Worm (Caenorhabditis elegans) whole organism, late embryonic: ENCODE measurements around the gene fbxa-79.
"Not testable (repeated sequence)": the region's sequence is repeated elsewhere in the genome, so short reads cannot be mapped to it uniquely, and the experiment has no call there.

ENCODE experiments used
- C08G9.2 ChIP-seq: sonication (generic microtip); optimal IDR thresholded peaks from 2 replicates; lab custom pipeline; 2016; ENCODE audit warnings: mild to moderate bottlenecking, missing genetic modification characterization, moderate library complexity, missing compliant biosample characterization
- C38D4.7 ChIP-seq: fragments of 200-800 bp; sonication (Bioruptor generic); optimal IDR thresholded peaks from 2 replicates; lab custom pipeline; 2018; ENCODE audit warnings: mild to moderate bottlenecking, missing genetic modification characterization, moderate library complexity, missing compliant biosample characterization
- F13H6.1 ChIP-seq: sonication (generic microtip); optimal IDR thresholded peaks from 2 replicates; lab custom pipeline; 2016; ENCODE audit warnings: missing genetic modification characterization, missing compliant biosample characterization
- K02D7.2 ChIP-seq: sonication (generic microtip); optimal IDR thresholded peaks from 2 replicates; lab custom pipeline; 2017; ENCODE audit warnings: mild to moderate bottlenecking, missing genetic modification characterization, missing compliant biosample characterization
- T23F11.4 ChIP-seq: fragments of 200-800 bp; sonication (Bioruptor generic); optimal IDR thresholded peaks from 2 replicates; lab custom pipeline; 2018; ENCODE audit warnings: mild to moderate bottlenecking, missing genetic modification characterization, missing compliant biosample characterization
- Y22D7AL.16 ChIP-seq: sonication (generic microtip); optimal IDR thresholded peaks from 2 replicates; lab custom pipeline; 2016; ENCODE audit warnings: missing genetic modification characterization, missing compliant biosample characterization
- ama-1 ChIP-seq: fragments of 150-350 bp; optimal IDR thresholded peaks from 2 replicates; lab custom pipeline; 2014
- ceh-14 ChIP-seq: sonication (generic microtip); optimal IDR thresholded peaks from 2 replicates; lab custom pipeline; 2016; ENCODE audit warnings: missing genotype, missing genetic modification characterization, missing compliant biosample characterization
- ceh-24 ChIP-seq: sonication (generic microtip); optimal IDR thresholded peaks from 2 replicates; lab custom pipeline; 2016; ENCODE audit warnings: mild to moderate bottlenecking, missing genetic modification characterization, missing compliant biosample characterization
- ceh-34 ChIP-seq: sonication (generic microtip); optimal IDR thresholded peaks from 2 replicates; lab custom pipeline; 2016; ENCODE audit warnings: mild to moderate bottlenecking, missing genetic modification characterization, missing compliant biosample characterization
- ceh-48 ChIP-seq: sonication (generic microtip); optimal IDR thresholded peaks from 2 replicates; lab custom pipeline; 2016; ENCODE audit warnings: missing genetic modification characterization, inconsistent platforms, missing compliant biosample characterization
- ceh-9 ChIP-seq: sonication (generic microtip); optimal IDR thresholded peaks from 2 replicates; lab custom pipeline; 2016; ENCODE audit warnings: mild to moderate bottlenecking, missing genetic modification characterization, inconsistent platforms, missing compliant biosample characterization
- che-1 ChIP-seq: sonication (generic microtip); optimal IDR thresholded peaks from 2 replicates; lab custom pipeline; 2016; ENCODE audit warnings: mild to moderate bottlenecking, missing genetic modification characterization, missing compliant biosample characterization
- elt-2 ChIP-seq: sonication (generic microtip); optimal IDR thresholded peaks from 2 replicates; lab custom pipeline; 2016; ENCODE audit warnings: missing genetic modification reagents, missing genetic modification characterization, missing compliant biosample characterization
- ets-4 ChIP-seq: sonication (generic microtip); optimal IDR thresholded peaks from 2 replicates; lab custom pipeline; 2016; ENCODE audit warnings: missing genetic modification characterization, missing compliant biosample characterization
- eyg-1 ChIP-seq: sonication (generic microtip); optimal IDR thresholded peaks from 2 replicates; lab custom pipeline; 2016; ENCODE audit warnings: missing genotype, missing genetic modification characterization, missing compliant biosample characterization
- hlh-15 ChIP-seq: sonication (generic microtip); optimal IDR thresholded peaks from 2 replicates; lab custom pipeline; 2016; ENCODE audit warnings: missing genetic modification characterization, missing compliant biosample characterization
- hlh-30 ChIP-seq: sonication (generic microtip); optimal IDR thresholded peaks from 2 replicates; lab custom pipeline; 2017; ENCODE audit warnings: antibody characterized with exemption, missing genetic modification characterization, missing compliant biosample characterization; ENCODE audit not compliant: insufficient read depth
- lim-6 ChIP-seq: sonication (generic microtip); optimal IDR thresholded peaks from 2 replicates; lab custom pipeline; 2016; ENCODE audit warnings: missing genetic modification characterization, missing compliant biosample characterization
- lin-11 ChIP-seq: fragments of 200-800 bp; sonication (Bioruptor generic); optimal IDR thresholded peaks from 2 replicates; lab custom pipeline; 2018; ENCODE audit warnings: mild to moderate bottlenecking, missing genetic modification characterization, missing compliant biosample characterization
- madf-2 ChIP-seq: sonication (generic microtip); optimal IDR thresholded peaks from 2 replicates; lab custom pipeline; 2017; ENCODE audit warnings: missing genetic modification characterization, missing compliant biosample characterization
- mec-3 ChIP-seq: sonication (generic microtip); optimal IDR thresholded peaks from 2 replicates; lab custom pipeline; 2016; ENCODE audit warnings: borderline replicate concordance, missing genetic modification characterization, missing compliant biosample characterization
- nfya-1 ChIP-seq: sonication (generic microtip); optimal IDR thresholded peaks from 2 replicates; lab custom pipeline; 2017; ENCODE audit warnings: missing genetic modification characterization, mild to moderate bottlenecking, missing compliant biosample characterization, antibody characterized with exemption, moderate library complexity
- nhr-232 ChIP-seq: sonication (generic microtip); optimal IDR thresholded peaks from 2 replicates; lab custom pipeline; 2016; ENCODE audit warnings: missing genetic modification characterization, missing compliant biosample characterization
- pros-1 ChIP-seq: fragments of 150-350 bp; optimal IDR thresholded peaks from 2 replicates; lab custom pipeline; 2014; ENCODE audit warnings: missing biosample characterization, missing genetic modification reagents, missing genetic modification characterization
- ref-2 ChIP-seq: sonication (generic microtip); optimal IDR thresholded peaks from 2 replicates; lab custom pipeline; 2016; ENCODE audit warnings: missing genetic modification characterization, missing compliant biosample characterization
- rnt-1 ChIP-seq: sonication (generic microtip); optimal IDR thresholded peaks from 2 replicates; lab custom pipeline; 2016; ENCODE audit warnings: missing genetic modification characterization, missing compliant biosample characterization
- sdc-2 ChIP-seq: sonication (generic microtip); optimal IDR thresholded peaks from 2 replicates; lab custom pipeline; 2016; ENCODE audit warnings: missing genotype, missing genetic modification characterization, missing compliant biosample characterization
- syd-9 ChIP-seq: sonication (generic microtip); optimal IDR thresholded peaks from 2 replicates; lab custom pipeline; 2016; ENCODE audit warnings: mild to moderate bottlenecking, missing genetic modification characterization, moderate library complexity, missing compliant biosample characterization
- tbx-2 ChIP-seq: sonication (generic microtip); optimal IDR thresholded peaks from 2 replicates; lab custom pipeline; 2016; ENCODE audit warnings: missing genetic modification characterization, missing compliant biosample characterization
- tbx-7 ChIP-seq: sonication (generic microtip); optimal IDR thresholded peaks from 2 replicates; lab custom pipeline; 2016; ENCODE audit warnings: missing genotype, missing genetic modification characterization, missing compliant biosample characterization
- ttx-3 ChIP-seq: sonication (generic microtip); optimal IDR thresholded peaks from 2 replicates; lab custom pipeline; 2016; ENCODE audit warnings: missing genetic modification reagents, missing genetic modification characterization, missing compliant biosample characterization
- unc-55 ChIP-seq: sonication (generic microtip); optimal IDR thresholded peaks from 2 replicates; lab custom pipeline; 2017; ENCODE audit warnings: missing biosample characterization, missing genetic modification reagents, missing genetic modification characterization
- zip-5 ChIP-seq: sonication (generic microtip); optimal IDR thresholded peaks from 2 replicates; lab custom pipeline; 2016; ENCODE audit warnings: missing genetic modification characterization, missing compliant biosample characterization

The fbxa-79 gene

DNA sequence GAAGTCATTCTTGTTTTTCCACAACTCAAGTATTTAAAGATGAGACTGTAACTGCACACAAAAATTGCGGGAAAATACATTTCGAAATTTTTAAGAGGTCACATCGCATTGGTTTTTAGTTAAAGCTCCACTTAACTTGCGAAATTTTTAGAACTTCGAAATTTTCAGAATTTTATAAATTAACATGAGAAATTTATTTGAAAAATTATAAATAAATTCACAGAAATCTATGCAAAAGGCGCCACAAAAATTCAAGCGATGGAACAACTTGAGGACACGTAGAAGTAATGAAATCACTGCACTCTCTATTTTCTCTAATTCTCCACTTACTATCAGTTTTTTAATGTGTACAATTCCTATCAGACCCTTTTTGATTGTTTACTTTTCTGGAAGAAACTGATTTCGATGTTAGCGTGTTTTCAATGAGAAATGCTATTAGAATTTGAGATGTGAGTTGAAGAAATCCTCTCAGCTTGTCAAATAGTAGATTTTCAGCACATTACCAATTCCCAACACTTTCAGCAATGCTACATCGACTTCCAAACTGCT is 36.6 kb downstream of the fbxa-79 start, which contains the start of gene fbxa-31:
TSS of gene fbxa-31 (minus strand) at position 51 of the 549 bp plus-strand sequence.
- no peak for TF ChIP-seq hlh-15
- no peak for TF ChIP-seq rnt-1 (tag; lab: Kevin White, UChicago)
- no peak for TF ChIP-seq mec-3 (tag; lab: Kevin White, UChicago)
- no peak for TF ChIP-seq Y22D7AL.16 (tag; lab: Kevin White, UChicago)
- no peak for TF ChIP-seq unc-55 (GFP tag; lab: Kevin White, UChicago)
- TF ChIP-seq lin-11 (tag; lab: Kevin White, UChicago) = no peak
- no peak for TF ChIP-seq K02D7.2 (tag; lab: Kevin White, UChicago)
- no peak for TF ChIP-seq lim-6
- TF ChIP-seq C08G9.2 (tag; lab: Kevin White, UChicago) = no peak
- TF ChIP-seq pros-1 (tag; lab: Kevin White, UChicago) = no peak
- TF ChIP-seq, all 69 proteins: peak for 0

DNA sequence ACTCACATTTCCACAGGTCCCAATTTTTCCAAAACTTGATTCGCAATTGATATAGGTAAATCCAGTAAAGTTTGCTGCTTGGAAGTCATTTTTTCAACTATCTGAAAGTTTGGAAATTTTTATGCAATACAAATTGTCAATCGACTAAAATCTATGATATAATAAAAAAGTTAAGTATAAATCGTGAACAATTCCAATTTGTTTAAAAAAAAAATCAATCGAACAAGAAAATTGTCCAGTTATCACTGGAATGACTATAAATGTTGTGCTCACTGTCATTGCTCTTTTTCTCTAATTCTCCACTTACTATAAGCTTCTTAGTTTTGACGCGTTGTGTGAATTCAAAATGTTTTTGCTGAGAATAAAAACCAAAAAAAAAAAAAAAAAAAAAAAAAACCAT is 38.9 kb downstream of the fbxa-79 start, which contains the start of gene fbxa-32:
TSS of gene fbxa-32 (minus strand) at position 101 of the 400 bp plus-strand sequence.
- TF ChIP-seq tbx-2 (tag; lab: Kevin White, UChicago) (no peak), eyg-1 (tag; lab: Kevin White, UChicago) (no peak), nfya-1 (no peak), K02D7.2 (tag; lab: Kevin White, UChicago) (no peak), tbx-7 (tag; lab: Kevin White, UChicago) (no peak), syd-9 (tag; lab: Kevin White, UChicago) (no peak), ama-1 (lab: Kevin White, UChicago) (no peak), F13H6.1 (tag; lab: Kevin White, UChicago) (no peak), ceh-48 (tag; lab: Kevin White, UChicago) (no peak), C08G9.2 (tag; lab: Kevin White, UChicago) (no peak), sdc-2 (no peak), pros-1 (tag; lab: Kevin White, UChicago) (no peak), ref-2 (tag; lab: Kevin White, UChicago) (no peak), ceh-34 (tag; lab: Kevin White, UChicago) (no peak), ceh-14 (tag; lab: Kevin White, UChicago) (no peak), ttx-3 (tag; lab: Kevin White, UChicago) (no peak)
- TF ChIP-seq, all 69 proteins: peak for 0

DNA sequence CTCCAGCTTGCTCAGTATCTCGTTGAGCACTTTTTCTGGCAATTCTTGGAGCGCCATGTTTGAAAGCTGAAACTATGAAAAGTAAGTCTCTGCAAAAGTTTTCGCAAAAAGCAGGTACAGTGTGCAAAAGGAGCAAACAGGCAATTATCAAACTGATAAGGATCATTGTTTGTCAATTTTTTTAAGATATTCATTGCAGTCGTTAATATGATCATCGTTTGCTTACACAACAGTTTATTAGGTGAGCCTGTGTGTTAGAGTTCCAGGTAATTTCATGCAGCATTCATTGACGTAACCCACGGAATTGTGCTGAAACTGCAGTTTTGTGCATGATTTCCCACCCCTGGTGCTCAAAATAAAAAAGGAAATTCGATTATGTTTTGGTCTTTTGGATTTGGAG is 41.3 kb downstream of the fbxa-79 start, which contains the start of gene fbxa-151:
TSS of gene fbxa-151 (minus strand) at position 101 of the 400 bp plus-strand sequence.
- TF ChIP-seq ets-4 (tag; lab: Kevin White, UChicago); zip-5 (tag; lab: Kevin White, UChicago); madf-2: not testable (repeated sequence)
- TF ChIP-seq, all 69 proteins: peak for 0; not testable (repeated sequence) for 69

DNA sequence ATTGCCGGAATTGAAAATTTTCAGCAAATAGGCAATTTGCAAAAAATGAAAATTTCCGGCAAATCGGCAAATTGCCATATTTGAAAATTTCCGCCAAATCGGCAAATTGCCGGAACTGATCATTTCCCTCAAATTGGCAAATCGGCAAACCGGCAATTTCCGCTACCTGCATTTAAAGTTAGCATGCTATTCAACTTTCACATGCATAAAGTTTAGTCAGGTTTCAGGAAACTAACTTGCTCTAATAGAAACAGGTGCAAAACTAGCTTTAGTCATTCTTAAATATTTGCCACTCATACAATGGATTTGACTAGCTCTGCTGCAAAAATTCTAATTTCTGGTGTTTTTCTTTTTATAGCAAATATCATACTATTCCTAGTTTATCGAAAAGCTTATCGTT is 44.4 kb downstream of the fbxa-79 start, which contains the start of gene srz-9:
TSS of gene srz-9 (plus strand) at position 301 of the 400 bp plus-strand sequence.
- TF ChIP-seq che-1; ceh-24 (tag; lab: Kevin White, UChicago); ttx-3 (tag; lab: Kevin White, UChicago): not testable (repeated sequence)

DNA sequence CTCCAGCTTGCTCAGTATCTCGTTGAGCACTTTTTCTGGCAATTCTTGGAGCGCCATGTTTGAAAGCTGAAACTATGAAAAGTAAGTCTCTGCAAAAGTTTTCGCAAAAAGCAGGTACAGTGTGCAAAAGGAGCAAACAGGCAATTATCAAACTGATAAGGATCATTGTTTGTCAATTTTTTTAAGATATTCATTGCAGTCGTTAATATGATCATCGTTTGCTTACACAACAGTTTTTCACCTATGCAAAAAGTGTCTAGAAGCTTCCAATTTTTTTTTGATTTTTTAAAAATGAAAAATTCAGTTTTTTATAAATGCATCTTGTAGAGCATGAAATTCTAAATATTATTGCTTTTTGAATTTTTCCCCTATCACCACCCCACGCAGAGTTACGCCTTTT is 49.7 kb downstream of the fbxa-79 start, which contains the start of gene fbxa-78:
TSS of gene fbxa-78 (minus strand) at position 101 of the 400 bp plus-strand sequence.
- not testable (repeated sequence) for TF ChIP-seq nhr-232; hlh-30 (tag; lab: Kevin White, UChicago); C38D4.7

DNA sequence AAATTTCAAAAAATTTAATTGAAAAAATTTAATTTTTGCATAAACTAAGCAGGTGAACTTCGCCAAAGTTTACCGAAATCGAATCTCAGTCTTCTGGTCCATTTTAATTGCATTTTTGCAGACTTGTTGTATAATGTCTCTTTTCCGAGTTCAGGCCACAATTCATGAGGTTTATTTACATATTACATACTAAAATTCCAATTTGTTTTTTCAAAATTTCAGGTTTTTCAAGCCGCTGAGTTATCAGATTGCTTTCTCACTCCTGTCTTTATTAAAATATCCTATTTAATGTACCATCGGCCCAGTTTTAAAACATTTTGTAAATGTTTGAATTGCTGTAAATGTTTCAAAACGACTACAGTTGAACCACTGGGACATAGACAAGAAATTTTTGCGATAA is 51.6 kb downstream of the fbxa-79 start, which contains the start of gene fbxa-208:
TSS of gene fbxa-208 (plus strand) at position 301 of the 400 bp plus-strand sequence.
- TF ChIP-seq elt-2 (tag; lab: Kevin White, UChicago); T23F11.4; ceh-9 (tag; lab: Kevin White, UChicago): not testable (repeated sequence)
- TF ChIP-seq, all 69 proteins: peak for 0; not testable (repeated sequence) for 69
